Fruit fly (Drosophila melanogaster) Kc167 (cell line): ENCODE results near the gene CG14377.

ENCODE experiments used
- Sin3A ChIP-seq: fragments of >200 bp; optimal IDR thresholded peaks from 2 replicates; lab custom pipeline; 2018; ENCODE audit warnings: missing external identifiers
- psq ChIP-seq: fragments of >200 bp; optimal IDR thresholded peaks from 2 replicates; lab custom pipeline; 2017; ENCODE audit warnings: missing external identifiers
- ttk ChIP-seq: sonication (Bioruptor generic); optimal IDR thresholded peaks from 2 replicates; lab custom pipeline; 2017; ENCODE audit warnings: missing external identifiers

DNA sequence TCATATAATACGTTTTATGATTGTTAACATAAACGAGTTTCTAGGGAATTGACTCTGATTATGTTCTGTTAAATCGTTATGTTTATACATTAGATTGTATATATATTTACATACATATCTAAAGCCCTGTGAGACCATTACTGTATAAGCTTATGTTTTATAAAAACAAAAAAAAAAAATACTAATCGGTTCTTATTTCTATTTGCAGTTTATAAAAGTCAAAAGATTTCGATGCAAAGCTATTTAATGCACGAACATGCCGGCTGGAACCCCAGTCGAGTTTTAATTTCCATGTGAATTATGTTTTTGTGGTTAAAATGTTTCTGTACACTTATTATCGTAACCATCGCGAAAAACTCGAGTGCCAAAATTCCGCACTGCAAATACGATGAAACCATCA lies 44.3 kb upstream of the CG14377 start, which contains the start of gene mthl12:
- TF ChIP-seq psq (lab: Kevin White, UChicago) (no peak), ttk (no peak), Sin3A (lab: Kevin White, UChicago) (no peak)
